Worm (Caenorhabditis elegans): Measurements from ENCODE around the gene unc-132.

DNA sequence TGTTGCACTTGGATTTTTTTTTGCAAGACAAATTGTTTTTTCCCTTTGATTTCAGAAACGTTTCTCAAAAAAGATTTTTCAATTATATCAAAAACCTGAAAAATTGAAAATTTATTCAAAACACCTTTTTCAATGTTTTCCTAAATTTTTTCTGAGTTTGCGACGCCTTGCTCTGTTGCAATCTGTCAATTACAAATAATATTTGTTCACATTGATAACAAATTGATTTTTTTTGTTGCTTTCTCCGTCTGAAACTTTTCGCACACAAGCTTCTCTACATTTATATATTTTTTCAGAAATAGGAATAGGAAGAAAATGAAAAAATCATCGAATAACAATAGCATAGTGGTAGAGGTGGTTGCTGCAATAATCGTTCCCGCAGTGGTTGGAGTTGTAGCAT lies 18.4 kb upstream of the unc-132 start, which contains the start of gene Y39H10B.2:
- no peak for TF ChIP-seq flt-1 (GFP tag; IDR thresholded peaks at IDR 0.05)
- no peak for TF ChIP-seq B0310.2 (tag; optimal IDR thresholded peaks at IDR 0.05)
- no peak for TF ChIP-seq sea-1 (GFP tag; conservative IDR thresholded peaks at IDR 0.05)
- no peak for TF ChIP-seq hmbx-1 (tag; optimal IDR thresholded peaks at IDR 0.05)
- TF ChIP-seq ama-1 (optimal IDR thresholded peaks at IDR 0.05), result no peak
- TF ChIP-seq hmg-4 (GFP tag; optimal IDR thresholded peaks at IDR 0.05), result no peak
- TF ChIP-seq F13C5.2 (tag; optimal IDR thresholded peaks at IDR 0.05), result no peak
- TF ChIP-seq tbx-11 (GFP tag; IDR thresholded peaks at IDR 0.05), result no peak

Data from whole organism, early embryonic.